Fruit fly (Drosophila melanogaster): Measurements from ENCODE around the gene Muc68E.

DNA sequence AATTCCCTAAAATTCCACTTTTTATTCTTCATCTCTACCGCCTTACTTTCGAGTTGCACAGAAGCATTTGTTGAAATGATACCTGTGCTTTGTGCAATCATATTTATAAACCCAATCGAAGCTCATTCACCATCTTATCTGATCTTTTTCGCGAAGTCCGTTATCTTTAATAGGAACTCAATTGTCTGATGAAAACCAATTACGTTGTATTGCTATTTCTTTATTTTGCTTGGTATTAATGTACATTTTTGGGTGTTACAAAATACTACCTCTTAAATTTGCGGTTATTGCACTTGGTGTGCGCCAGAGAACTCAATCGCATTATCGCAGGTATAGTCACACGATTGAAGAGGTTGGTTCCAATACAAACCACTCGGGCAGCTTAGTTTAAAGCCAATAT is at the start of gene Muc68E:
- no peak for TF ChIP-seq CTCF (optimal IDR thresholded peaks at IDR 0.05)
- TF ChIP-seq CG8478 (optimal IDR thresholded peaks at IDR 0.05) = no peak

Measured in S2 (cell line).